Worm (Caenorhabditis elegans): Measurements from ENCODE around the gene gldi-1.
"Not testable (repeated sequence)": the region's sequence is repeated elsewhere in the genome, so short reads cannot be mapped to it uniquely, and the experiment has no call there.

The gldi-1 gene

DNA sequence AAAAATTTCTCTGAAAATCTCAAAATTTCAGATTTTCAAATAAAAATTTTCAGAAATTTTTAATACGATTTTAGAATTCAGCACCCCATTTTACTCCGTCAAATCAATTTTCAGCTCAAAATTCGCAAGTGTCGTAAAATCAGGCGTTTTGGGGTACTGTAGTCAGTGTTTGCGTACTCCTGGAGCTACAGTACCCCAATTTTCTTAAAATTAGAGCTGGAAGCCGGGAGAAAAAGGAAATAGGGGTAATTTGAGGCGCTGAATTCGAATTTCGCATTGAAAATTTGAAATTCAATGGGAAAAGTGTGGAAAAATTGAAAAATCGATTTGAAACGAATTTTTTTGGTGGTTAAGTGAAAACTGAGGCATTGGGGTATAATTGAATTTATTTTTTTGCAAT is 22.9 kb downstream of the gldi-1 start:
- no peak for TF ChIP-seq unc-62 (GFP tag; optimal IDR thresholded peaks at IDR 0.05)

DNA sequence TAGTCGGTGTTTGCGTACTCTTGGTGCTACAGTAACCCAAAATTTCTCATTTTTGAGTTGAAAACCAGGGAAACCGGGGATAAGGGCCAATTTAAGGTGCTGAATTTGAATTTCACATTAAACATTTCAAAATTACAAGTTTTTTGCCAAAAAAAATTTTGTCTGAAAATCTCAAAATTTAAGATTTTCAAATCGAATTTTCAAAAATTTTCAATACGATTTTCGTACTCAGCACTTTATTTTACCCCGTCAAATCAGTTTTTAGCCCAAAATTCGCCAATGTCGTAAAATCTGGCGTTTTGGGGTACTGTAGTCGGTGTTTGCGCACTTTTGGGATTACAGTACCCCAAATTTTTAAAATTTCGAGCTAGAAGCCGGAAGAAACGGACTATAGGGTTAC is 23.3 kb downstream of the gldi-1 start, which contains the start of gene W10D9.3:
Gene W10D9.3, minus strand, starts transcription at position 101 of the 400 bp plus-strand sequence.
- TF ChIP-seq unc-62 (GFP tag; optimal IDR thresholded peaks at IDR 0.05) = no peak

DNA sequence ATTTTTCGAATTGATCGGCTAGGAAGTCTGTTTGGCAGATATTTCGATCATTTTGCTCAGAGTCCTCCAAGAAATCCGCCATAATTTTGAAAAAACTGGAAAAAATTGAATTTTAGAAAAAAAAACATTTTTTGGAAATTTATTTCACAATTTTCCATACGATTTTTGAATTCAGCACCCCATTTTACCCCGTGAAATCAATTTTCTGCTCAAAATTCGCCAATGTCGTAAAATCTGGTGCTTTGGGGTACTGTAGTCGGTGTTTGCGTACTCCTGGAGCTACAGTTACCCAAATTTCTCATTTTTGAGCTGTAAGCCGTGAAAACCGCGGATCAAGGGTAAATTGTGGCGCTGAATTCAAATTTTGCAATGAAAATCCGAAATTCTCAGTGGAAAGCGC is 26.4 kb downstream of the gldi-1 start, which contains the start of gene gvd-1:
Gene gvd-1, minus strand, starts transcription at position 101 of the 400 bp plus-strand sequence.
- no peak for TF ChIP-seq unc-62 (GFP tag; optimal IDR thresholded peaks at IDR 0.05)

DNA sequence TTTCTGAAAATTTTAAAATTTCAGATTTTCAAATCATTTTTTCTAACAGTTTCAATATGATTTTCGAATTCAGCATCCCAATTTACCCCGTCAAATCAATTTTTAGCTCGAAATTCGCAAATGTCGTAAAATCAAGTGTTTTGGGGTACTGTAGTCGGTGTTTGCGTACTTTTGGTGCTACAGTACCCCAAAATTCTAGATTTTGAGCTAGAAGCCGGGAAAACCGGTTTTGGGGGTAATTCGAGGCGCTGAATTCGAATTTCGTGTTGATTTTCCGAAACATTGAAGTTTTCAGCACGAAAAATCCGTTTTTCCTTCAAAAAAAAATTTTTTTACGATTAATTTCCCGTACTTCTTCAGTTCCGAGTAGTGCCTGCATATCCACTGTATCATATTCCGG is 27.8 kb downstream of the gldi-1 start:
- TF ChIP-seq unc-62 (GFP tag; optimal IDR thresholded peaks at IDR 0.05) = no peak

DNA sequence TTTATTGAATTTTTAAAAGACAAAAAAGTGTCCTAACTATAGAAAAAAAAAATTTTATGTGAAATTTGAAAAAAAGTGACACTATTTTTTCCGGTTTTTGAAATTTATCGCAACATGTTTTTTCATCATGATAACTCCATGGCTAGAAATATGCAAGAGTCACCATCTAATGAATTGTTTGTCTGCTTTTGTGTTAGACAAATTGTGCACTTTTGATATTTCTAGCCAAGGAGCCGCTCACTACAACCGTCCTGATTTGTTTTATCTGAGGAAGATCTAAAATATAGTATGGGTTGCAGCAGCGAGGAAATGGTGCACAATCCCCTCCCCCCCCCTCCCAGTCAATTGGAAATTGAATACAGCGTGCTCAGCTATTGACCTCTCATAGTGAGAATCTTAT is 29.5 kb downstream of the gldi-1 start, which contains the start of gene W10D9.1:
Gene W10D9.1, plus strand, starts transcription at position 301 of the 400 bp plus-strand sequence.
- not testable (repeated sequence) for TF ChIP-seq unc-62 (GFP tag; optimal IDR thresholded peaks at IDR 0.05)

DNA sequence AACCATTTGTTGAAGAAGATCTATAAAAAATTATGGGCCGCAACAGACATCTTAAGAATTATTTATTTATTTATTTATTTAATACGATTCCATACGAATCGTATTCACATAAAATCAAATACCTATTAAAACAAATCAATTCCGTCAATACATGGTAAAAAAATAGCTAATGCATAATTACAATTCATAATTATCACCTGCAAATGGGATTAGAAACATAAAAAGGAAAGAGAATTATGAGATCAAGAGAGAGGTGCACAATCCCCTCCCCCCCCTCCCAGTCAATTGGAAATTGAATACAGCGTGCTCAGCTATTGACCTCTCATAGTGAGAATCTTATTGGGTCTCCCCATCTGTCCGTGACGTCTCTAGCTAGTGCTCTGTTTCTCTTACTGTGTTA is 43.1 kb downstream of the gldi-1 start, which contains the start of gene C24H12.1:
Gene C24H12.1, plus strand, starts transcription at position 301 of the 400 bp plus-strand sequence.
- TF ChIP-seq unc-62 (GFP tag; optimal IDR thresholded peaks at IDR 0.05) = not testable (repeated sequence)

DNA sequence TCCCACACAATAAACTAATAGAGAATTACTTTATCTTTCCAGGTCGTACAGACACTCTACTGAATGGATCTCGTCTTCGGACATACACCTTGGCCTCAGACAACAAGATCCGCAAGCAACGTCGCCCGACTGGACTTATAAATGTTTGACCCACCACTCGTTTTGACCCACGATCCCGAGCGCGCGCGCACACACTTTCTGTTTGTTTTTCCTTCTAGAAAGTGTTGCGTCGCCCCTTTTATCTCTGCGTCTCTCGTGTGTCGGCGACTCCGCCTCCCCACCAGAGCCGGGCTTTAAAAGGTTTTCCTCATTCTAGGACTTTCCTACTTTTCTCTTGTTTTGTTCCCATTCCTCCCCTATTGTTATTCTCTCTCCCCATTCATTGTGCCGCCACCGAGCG is 46.9 kb downstream of the gldi-1 start:
- TF ChIP-seq unc-62 (GFP tag; optimal IDR thresholded peaks at IDR 0.05) = no peak

Data from whole organism, dauer.